Worm (Caenorhabditis elegans): ENCODE data around the gene pccb-1.

DNA sequence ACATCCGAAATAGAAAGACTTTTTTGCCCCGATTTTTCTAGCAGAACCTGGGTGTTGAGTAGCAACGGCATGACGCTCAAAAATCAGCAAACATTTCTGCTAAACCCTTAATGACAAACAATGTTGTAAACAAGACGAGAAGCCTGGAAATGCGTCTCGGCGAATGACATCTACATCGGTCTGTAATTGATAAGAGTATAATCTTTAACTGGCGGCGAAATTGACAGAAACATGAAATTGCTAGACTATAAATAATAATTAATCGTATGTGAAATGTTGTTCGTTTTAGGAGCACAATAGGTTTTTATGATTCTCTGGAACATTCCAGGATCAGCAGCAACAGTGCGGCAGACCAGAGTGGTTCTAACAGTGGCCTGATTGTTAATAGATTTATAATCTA lies 52.4 kb downstream of the pccb-1 start:
- TF ChIP-seq unc-39 (tag; optimal IDR thresholded peaks at IDR 0.05) (no peak), lsy-2 (tag; optimal IDR thresholded peaks at IDR 0.05) (no peak), nhr-28 (tag; optimal IDR thresholded peaks at IDR 0.05) (no peak), sem-2 (GFP tag; optimal IDR thresholded peaks at IDR 0.05) (no peak)

Data from whole organism, mixed stage, embryonic.